Worm (Caenorhabditis elegans): ENCODE data around the gene grdn-1.

- TF ChIP-seq sox-4 (tag; optimal IDR thresholded peaks at IDR 0.05) (no peak), mdl-1 (tag; optimal IDR thresholded peaks at IDR 0.05) (no peak), nhr-11 (tag; optimal IDR thresholded peaks at IDR 0.05) (no peak), unc-98 (GFP tag; IDR thresholded peaks at IDR 0.05) (no peak), skn-1 (tag; optimal IDR thresholded peaks at IDR 0.05) (no peak)
Measured at ce11 chrV:18560188-18560587, 32.4 kb upstream of the grdn-1 start, which contains the start of gene ttr-26.

Measured in whole organism, L1 larva.